Worm (Caenorhabditis elegans) whole organism, young adult: ENCODE data around the gene C55B6.1.

Experiments
- B0336.3 ChIP-seq: fragments of 200-800 bp; sonication (Bioruptor generic); IDR thresholded peaks from 2 replicates; pipeline ENCODE4 v1.3.6; 2022; ENCODE audit warnings: missing genetic modification characterization, missing compliant biosample characterization
- C06A6.2 ChIP-seq: fragments of 200-800 bp; sonication (Bioruptor generic); conservative IDR thresholded peaks from 2 replicates; pipeline ENCODE4 v1.3.6; 2022; ENCODE audit warnings: missing genetic modification characterization, missing compliant biosample characterization
- F10E7.11 ChIP-seq: sonication (generic microtip); optimal IDR thresholded peaks from 2 replicates; lab custom pipeline; 2017; ENCODE audit warnings: mild to moderate bottlenecking, missing genetic modification characterization, moderate library complexity, missing compliant biosample characterization
- F33H1.4 ChIP-seq: fragments of 200-800 bp; sonication (Bioruptor generic); IDR thresholded peaks from 2 replicates; pipeline ENCODE4 v1.3.6; 2022; ENCODE audit warnings: missing genetic modification reagents, missing genetic modification characterization, missing compliant biosample characterization
- F37B4.10 ChIP-seq: fragments of 200-800 bp; sonication (Bioruptor generic); IDR thresholded peaks from 2 replicates; pipeline ENCODE4 v1.3.6; 2022; ENCODE audit warnings: missing genetic modification characterization, missing compliant biosample characterization
- F55B11.4 ChIP-seq: sonication (generic microtip); optimal IDR thresholded peaks from 2 replicates; lab custom pipeline; 2016; ENCODE audit warnings: missing compliant biosample characterization, missing genetic modification characterization, borderline replicate concordance; ENCODE audit not compliant: insufficient read depth
- F57A8.1 ChIP-seq: fragments of 200-800 bp; sonication (Bioruptor generic); optimal IDR thresholded peaks from 2 replicates; lab custom pipeline; 2018; ENCODE audit warnings: mild to moderate bottlenecking, missing genetic modification characterization, moderate library complexity, missing compliant biosample characterization
- K12H6.12 ChIP-seq: fragments of 200-800 bp; sonication (Bioruptor generic); optimal IDR thresholded peaks from 2 replicates; lab custom pipeline; 2018; ENCODE audit warnings: mild to moderate bottlenecking, missing genetic modification characterization, missing compliant biosample characterization
- T07F8.4 ChIP-seq: sonication (generic microtip); optimal IDR thresholded peaks from 2 replicates; lab custom pipeline; 2016; ENCODE audit warnings: mild to moderate bottlenecking, missing genetic modification characterization, moderate library complexity, missing compliant biosample characterization
- T26A5.8 ChIP-seq: sonication (generic microtip); optimal IDR thresholded peaks from 2 replicates; lab custom pipeline; 2016; ENCODE audit warnings: missing genetic modification characterization, missing compliant biosample characterization
- Y95B8A.8 ChIP-seq: fragments of 200-800 bp; sonication (Bioruptor generic); IDR thresholded peaks from 2 replicates; pipeline ENCODE4 v1.3.6; 2022; ENCODE audit warnings: missing genetic modification reagents, missing genetic modification characterization, missing compliant biosample characterization
- attf-3 ChIP-seq: fragments of 200-800 bp; sonication (Bioruptor generic); conservative IDR thresholded peaks from 2 replicates; pipeline ENCODE4 v1.3.6; 2022; ENCODE audit warnings: missing genetic modification reagents, missing genetic modification characterization, missing compliant biosample characterization
- attf-5 ChIP-seq: fragments of 200-800 bp; sonication (Bioruptor generic); optimal IDR thresholded peaks from 2 replicates; lab custom pipeline; 2018; ENCODE audit warnings: mild to moderate bottlenecking, missing genetic modification characterization, missing compliant biosample characterization
- ccch-3 ChIP-seq: fragments of 200-800 bp; sonication (Bioruptor generic); optimal IDR thresholded peaks from 2 replicates; lab custom pipeline; 2018; ENCODE audit warnings: mild to moderate bottlenecking, missing genetic modification characterization, missing compliant biosample characterization
- cebp-1 ChIP-seq, 2 experiments: fragments of 200-800 bp in 1 of 2; sonication (Bioruptor generic) in 1 of 2; sonication (generic microtip) in 1 of 2; IDR thresholded peaks in 1 of 2; optimal IDR thresholded peaks in 1 of 2; 2 replicates each; pipeline versions ENCODE4 v1.3.6 to Lab custom; 2017 to 2022; ENCODE audit warnings: missing compliant biosample characterization in 2 of 2, missing genetic modification characterization in 2 of 2, mild to moderate bottlenecking in 1 of 2, missing genetic modification reagents in 1 of 2, moderate library complexity in 1 of 2
- ceh-100 ChIP-seq: fragments of 200-800 bp; sonication (Bioruptor generic); IDR thresholded peaks from 2 replicates; pipeline ENCODE4 v1.3.6; 2022; ENCODE audit warnings: missing genetic modification reagents, missing genetic modification characterization, missing compliant biosample characterization
- ceh-27 ChIP-seq: fragments of 200-800 bp; sonication (Bioruptor generic); optimal IDR thresholded peaks from 2 replicates; lab custom pipeline; 2018; ENCODE audit warnings: mild to moderate bottlenecking, missing genetic modification characterization, moderate library complexity, missing compliant biosample characterization
- ceh-58 ChIP-seq: fragments of 200-800 bp; sonication (Bioruptor generic); IDR thresholded peaks from 2 replicates; pipeline ENCODE4 v1.3.6; 2022; ENCODE audit warnings: missing genetic modification characterization, missing compliant biosample characterization
- ceh-79 ChIP-seq: sonication (generic microtip); optimal IDR thresholded peaks from 2 replicates; lab custom pipeline; 2017; ENCODE audit warnings: mild to moderate bottlenecking, missing genetic modification characterization, missing compliant biosample characterization
- chd-7 ChIP-seq: sonication (generic microtip); optimal IDR thresholded peaks from 2 replicates; lab custom pipeline; 2016; ENCODE audit warnings: mild to moderate bottlenecking, missing genetic modification characterization, moderate library complexity, missing compliant biosample characterization
- efl-1 ChIP-seq: fragments of 150-350 bp; optimal IDR thresholded peaks from 2 replicates; lab custom pipeline; 2014; ENCODE audit warnings: missing biosample characterization, missing genetic modification reagents, missing genetic modification characterization
- egl-18 ChIP-seq: fragments of 200-800 bp; sonication (Bioruptor generic); IDR thresholded peaks from 2 replicates; pipeline ENCODE4 v1.3.6; 2022; ENCODE audit warnings: missing genetic modification reagents, missing genetic modification characterization, missing compliant biosample characterization
- gei-17 ChIP-seq: fragments of 200-800 bp; sonication (Bioruptor generic); optimal IDR thresholded peaks from 2 replicates; lab custom pipeline; 2018; ENCODE audit warnings: mild to moderate bottlenecking, missing genetic modification characterization, missing compliant biosample characterization
- hlh-12 ChIP-seq: sonication (generic microtip); optimal IDR thresholded peaks from 2 replicates; lab custom pipeline; 2016; ENCODE audit warnings: missing genetic modification characterization, missing compliant biosample characterization
- hrde-1 ChIP-seq: sonication (generic microtip); optimal IDR thresholded peaks from 2 replicates; lab custom pipeline; 2016; ENCODE audit warnings: missing genetic modification characterization, mild to moderate bottlenecking, missing compliant biosample characterization, moderate library complexity, missing genotype, missing genetic modification reagents, borderline replicate concordance
- lag-1 ChIP-seq: fragments of 200-800 bp; sonication (Bioruptor generic); IDR thresholded peaks from 2 replicates; pipeline ENCODE4 v1.3.6; 2022; ENCODE audit warnings: missing genetic modification reagents, missing genetic modification characterization, missing compliant biosample characterization
- let-526 ChIP-seq: fragments of 200-800 bp; sonication (Bioruptor generic); IDR thresholded peaks from 2 replicates; pipeline ENCODE4 v1.3.6; 2022; ENCODE audit warnings: missing genetic modification reagents, missing genetic modification characterization, missing compliant biosample characterization
- nhr-179 ChIP-seq: sonication (generic microtip); optimal IDR thresholded peaks from 2 replicates; lab custom pipeline; 2016; ENCODE audit warnings: mild to moderate bottlenecking, missing genetic modification characterization, missing compliant biosample characterization
- snpc-4 ChIP-seq, 5 experiments: fragments of 150-350 bp in 1 of 5; sonication (generic microtip) in 4 of 5; optimal IDR thresholded peaks; 2 replicates each; lab custom pipeline; 2014 to 2018; ENCODE audit warnings: missing genetic modification characterization in 5 of 5, missing biosample characterization in 3 of 5, antibody characterized with exemption in 2 of 5, mild to moderate bottlenecking in 2 of 5, missing compliant biosample characterization in 2 of 5, missing genotype in 2 of 5, moderate library complexity in 2 of 5, missing genetic modification reagents in 1 of 5
- somi-1 ChIP-seq: fragments of 200-800 bp; sonication (Bioruptor generic); optimal IDR thresholded peaks from 2 replicates; lab custom pipeline; 2018; ENCODE audit warnings: mild to moderate bottlenecking, missing genetic modification characterization, missing compliant biosample characterization
- sptf-2 ChIP-seq: fragments of 200-800 bp; sonication (Bioruptor generic); optimal IDR thresholded peaks from 2 replicates; lab custom pipeline; 2018; ENCODE audit warnings: mild to moderate bottlenecking, missing genetic modification characterization, missing compliant biosample characterization
- zfh-2 ChIP-seq: fragments of 200-800 bp; sonication (Bioruptor generic); conservative IDR thresholded peaks from 2 replicates; pipeline ENCODE4 v1.3.6; 2022; ENCODE audit warnings: missing genetic modification reagents, missing genetic modification characterization, missing compliant biosample characterization
- ztf-22 ChIP-seq: fragments of 200-800 bp; sonication (Bioruptor generic); optimal IDR thresholded peaks from 2 replicates; lab custom pipeline; 2018; ENCODE audit warnings: mild to moderate bottlenecking, missing genetic modification characterization, moderate library complexity, missing compliant biosample characterization
- ztf-3 ChIP-seq: fragments of 200-800 bp; sonication (Bioruptor generic); optimal IDR thresholded peaks from 2 replicates; lab custom pipeline; 2018; ENCODE audit warnings: mild to moderate bottlenecking, missing genetic modification characterization, missing compliant biosample characterization
- ztf-6 ChIP-seq: fragments of 200-800 bp; sonication (Bioruptor generic); IDR thresholded peaks from 2 replicates; pipeline ENCODE4 v1.3.6; 2022; ENCODE audit warnings: missing genetic modification reagents, missing genetic modification characterization, missing compliant biosample characterization

The C55B6.1 gene

DNA sequence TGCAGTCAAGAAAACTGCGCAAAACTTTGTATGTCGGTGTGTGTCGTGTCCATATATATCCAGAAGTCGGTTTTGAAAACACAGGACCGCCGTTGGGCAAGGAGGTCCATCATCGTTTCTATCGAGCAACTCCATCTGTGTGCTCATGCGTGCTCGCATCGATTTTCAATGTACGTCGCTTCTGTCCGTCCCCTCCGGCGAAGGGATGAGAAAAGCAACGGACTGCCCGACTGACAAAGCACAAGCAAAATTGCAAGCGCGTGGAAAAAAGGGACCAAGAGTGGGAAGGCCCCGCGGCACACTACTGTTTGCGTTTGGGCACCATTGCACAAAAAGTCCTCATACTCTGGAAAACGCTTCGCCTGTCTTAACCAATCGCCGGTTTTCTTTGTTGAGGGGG is 22.2 kb downstream of the C55B6.1 start:
- no peak for TF ChIP-seq cebp-1 (GFP tag; IDR thresholded peaks at IDR 0.05; lab: Robert Waterston, UW)
- peak; percentile 14 for TF ChIP-seq cebp-1 (tag; optimal IDR thresholded peaks at IDR 0.05; lab: Kevin White, UChicago)
- TF ChIP-seq sptf-2 (GFP tag; lab: Kevin White, UChicago) = no peak
- no peak for TF ChIP-seq attf-5
- TF ChIP-seq K12H6.12 (tag; lab: Kevin White, UChicago) = peak; percentile 11
- peak; percentile 6 for TF ChIP-seq ceh-27 (GFP tag; lab: Kevin White, UChicago)
- no peak for TF ChIP-seq somi-1 (GFP tag; lab: Kevin White, UChicago)
- no peak for TF ChIP-seq ceh-79 (tag; lab: Kevin White, UChicago)
- TF ChIP-seq zfh-2 (GFP tag; lab: Robert Waterston, UW) = peak; percentile 63

ce11 chrX:7224510-7224909 is 24.3 kb downstream of the C55B6.1 start:
- TF ChIP-seq F33H1.4 (GFP tag; lab: Robert Waterston, UW) (0 out of 2 replicates have a peak, but pooled peaks have one; percentile 9), B0336.3 (GFP tag; lab: Robert Waterston, UW) (no peak), nhr-179 (tag; lab: Kevin White, UChicago) (no peak), T26A5.8 (tag; lab: Kevin White, UChicago) (no peak), K12H6.12 (tag; lab: Kevin White, UChicago) (no peak), zfh-2 (GFP tag; lab: Robert Waterston, UW) (0 out of 2 replicates have a peak, but pooled peaks have one; percentile 33), egl-18 (no peak), chd-7 (tag; lab: Kevin White, UChicago) (no peak), hlh-12 (no peak), ceh-58 (no peak), attf-3 (GFP tag; lab: Robert Waterston, UW) (0 out of 2 replicates have a peak, but pooled peaks have one; percentile 11)

ce11 chrX:7225028-7225427 is 24.9 kb downstream of the C55B6.1 start:
- TF ChIP-seq F37B4.10 (GFP tag; lab: Robert Waterston, UW) (0 out of 2 replicates have a peak, but pooled peaks have one; percentile 22), K12H6.12 (tag; lab: Kevin White, UChicago) (no peak)
- TF ChIP-seq, all 124 proteins: peak for 1

- TF ChIP-seq lag-1 (GFP tag; lab: Robert Waterston, UW) (no peak), ceh-100 (no peak), efl-1 (GFP tag; lab: Kevin White, UChicago) (no peak), K12H6.12 (tag; lab: Kevin White, UChicago) (no peak), T07F8.4 (tag; lab: Kevin White, UChicago) (no peak), ceh-27 (GFP tag; lab: Kevin White, UChicago) (no peak), ccch-3 (GFP tag; lab: Kevin White, UChicago) (no peak), let-526 (GFP tag; lab: Robert Waterston, UW) (no peak), ztf-3 (GFP tag; lab: Kevin White, UChicago) (no peak), C06A6.2 (no peak), ztf-22 (no peak), F57A8.1 (GFP tag; lab: Kevin White, UChicago) (no peak), snpc-4 (GFP tag; optimal IDR thresholded peaks at IDR 0.05; lab: Kevin White, UChicago) (no peak), snpc-4 (tag; optimal IDR thresholded peaks at IDR 0.05; lab: Kevin White, UChicago) (no peak), F55B11.4 (tag; lab: Kevin White, UChicago) (no peak), ztf-6 (GFP tag; lab: Robert Waterston, UW) (no peak), F10E7.11 (no peak), hrde-1 (tag; lab: Kevin White, UChicago) (no peak), Y95B8A.8 (GFP tag; lab: Robert Waterston, UW) (no peak), gei-17 (GFP tag; lab: Kevin White, UChicago) (no peak)
Measured at ce11 chrX:7229357-7229756, 29.2 kb downstream of the C55B6.1 start.
